Fruit fly (Drosophila melanogaster) whole organism, embryonic: ENCODE data around the gene neb.

Source experiments
- Atf-2 ChIP-seq: fragments of 200-800 bp; sonication (Bioruptor generic); optimal IDR thresholded peaks from 2 replicates; lab custom pipeline; 2016; ENCODE audit warnings: missing biosample characterization, missing genetic modification characterization
- C15 ChIP-seq: fragments of 200-800 bp; sonication (Bioruptor generic); IDR thresholded peaks from 3 replicates; pipeline ENCODE4 v1.3.6; 2022; ENCODE audit warnings: missing biosample characterization, missing genetic modification characterization
- CG10209 ChIP-seq: fragments of 200-800 bp; sonication (Bioruptor generic); optimal IDR thresholded peaks from 3 replicates; lab custom pipeline; 2017; ENCODE audit warnings: missing biosample characterization, mild to moderate bottlenecking, missing genetic modification characterization, missing genetic modification reagents
- CG1024 ChIP-seq: fragments of 200-800 bp; sonication (Bioruptor generic); IDR thresholded peaks from 2 replicates; pipeline ENCODE4 v1.3.6; 2022; ENCODE audit warnings: missing biosample characterization, missing genetic modification characterization
- CG10267 ChIP-seq: fragments of 200-800 bp; sonication (Bioruptor generic); optimal IDR thresholded peaks from 2 replicates; lab custom pipeline; 2018; ENCODE audit warnings: missing biosample characterization, mild to moderate bottlenecking, missing genetic modification characterization, moderate library complexity
- CG11093 ChIP-seq: fragments of 200-800 bp; sonication (Bioruptor generic); IDR thresholded peaks from 3 replicates; pipeline ENCODE4 v1.3.6; 2022; ENCODE audit warnings: missing biosample characterization, missing genetic modification characterization
- CG13624 ChIP-seq: fragments of 200-800 bp; sonication (Bioruptor generic); optimal IDR thresholded peaks from 2 replicates; lab custom pipeline; 2016; ENCODE audit warnings: missing biosample characterization, missing genetic modification characterization
- CG14860 ChIP-seq: fragments of 200-800 bp; sonication (Bioruptor generic); IDR thresholded peaks from 3 replicates; pipeline ENCODE4 v1.3.6; 2022; ENCODE audit warnings: missing biosample characterization, missing genetic modification characterization; ENCODE audit not compliant: partially characterized antibody
- CG15011 ChIP-seq: fragments of 200-800 bp; sonication (Bioruptor generic); optimal IDR thresholded peaks from 3 replicates; lab custom pipeline; 2018; ENCODE audit warnings: missing biosample characterization, mild to moderate bottlenecking, missing genetic modification characterization
- CG34224 ChIP-seq: fragments of 200-800 bp; sonication (Bioruptor generic); IDR thresholded peaks from 3 replicates; pipeline ENCODE4 v1.3.6; 2022; ENCODE audit warnings: missing biosample characterization, missing genetic modification characterization; ENCODE audit not compliant: partially characterized antibody
- CG34376 ChIP-seq: fragments of 200-800 bp; sonication (Bioruptor generic); optimal IDR thresholded peaks from 2 replicates; lab custom pipeline; 2018; ENCODE audit warnings: missing biosample characterization, mild to moderate bottlenecking, missing genetic modification characterization
- CG3726 ChIP-seq: fragments of 200-800 bp; sonication (Bioruptor generic); IDR thresholded peaks from 3 replicates; pipeline ENCODE4, ENCODE4 v1.3.6; 2022; ENCODE audit warnings: missing biosample characterization, missing genetic modification characterization
- CG43689 ChIP-seq: fragments of 200-800 bp; sonication (Bioruptor generic); IDR thresholded peaks from 2 replicates; pipeline ENCODE4 v1.3.6; 2022; ENCODE audit warnings: missing biosample characterization, missing genetic modification characterization
- CG6175 ChIP-seq: fragments of 200-800 bp; sonication (Bioruptor generic); IDR thresholded peaks from 3 replicates; pipeline ENCODE4 v1.3.6; 2022; ENCODE audit warnings: missing biosample characterization, missing genetic modification characterization
- CG6854 ChIP-seq: fragments of 200-800 bp; sonication (Bioruptor generic); optimal IDR thresholded peaks from 3 replicates; lab custom pipeline; 2017; ENCODE audit warnings: missing biosample characterization, mild to moderate bottlenecking, missing genetic modification characterization
- CG8281 ChIP-seq: fragments of 200-800 bp; sonication (Bioruptor generic); optimal IDR thresholded peaks from 2 replicates; lab custom pipeline; 2018; ENCODE audit warnings: missing biosample characterization, mild to moderate bottlenecking, missing genetic modification characterization, moderate library complexity
- D ChIP-seq, 2 experiments: fragments of 200-800 bp in 1 of 2; fragments of >200 bp in 1 of 2; sonication (Bioruptor generic) in 1 of 2; optimal IDR thresholded peaks; 2 replicates in 1 of 2; 3 replicates in 1 of 2; lab custom pipeline; 2017; ENCODE audit warnings: mild to moderate bottlenecking in 1 of 2, missing biosample characterization in 1 of 2, missing genetic modification characterization in 1 of 2, missing genetic modification reagents in 1 of 2
- Dbx ChIP-seq: fragments of 200-800 bp; sonication (Bioruptor generic); IDR thresholded peaks from 3 replicates; pipeline ENCODE4 v1.3.6; 2022; ENCODE audit warnings: missing biosample characterization, missing genetic modification characterization
- Dfd ChIP-seq, 2 experiments: fragments of >200 bp; optimal IDR thresholded peaks; 2 replicates each; lab custom pipeline; 2017; ENCODE audit warnings: missing biosample characterization in 2 of 2, missing genetic modification characterization in 2 of 2
- Doc3 ChIP-seq: fragments of 200-800 bp; sonication (Bioruptor generic); IDR thresholded peaks from 3 replicates; pipeline ENCODE4 v1.3.6; 2022; ENCODE audit warnings: missing biosample characterization, missing genetic modification characterization; ENCODE audit not compliant: partially characterized antibody
- Dref ChIP-seq: fragments of 200-800 bp; sonication (Bioruptor generic); IDR thresholded peaks from 2 replicates; pipeline ENCODE4 v1.3.6; 2022; ENCODE audit warnings: missing biosample characterization, missing genetic modification characterization
- Ets97D ChIP-seq: fragments of 200-800 bp; sonication (Bioruptor generic); optimal IDR thresholded peaks from 3 replicates; lab custom pipeline; 2016; ENCODE audit warnings: missing biosample characterization, missing genetic modification characterization
- HmgD ChIP-seq: fragments of 200-800 bp; sonication (Bioruptor generic); optimal IDR thresholded peaks from 3 replicates; lab custom pipeline; 2016; ENCODE audit warnings: missing biosample characterization, missing genetic modification characterization
- Hr39 ChIP-seq: fragments of >200 bp; optimal IDR thresholded peaks from 2 replicates; lab custom pipeline; 2017
- MTF-1 ChIP-seq: fragments of 200-800 bp; sonication (Bioruptor generic); optimal IDR thresholded peaks from 2 replicates; lab custom pipeline; 2018; ENCODE audit warnings: missing biosample characterization, mild to moderate bottlenecking, missing genetic modification characterization, borderline replicate concordance
- Max ChIP-seq: fragments of 200-800 bp; sonication (Bioruptor generic); optimal IDR thresholded peaks from 2 replicates; lab custom pipeline; 2016; ENCODE audit warnings: missing biosample characterization, mild to moderate bottlenecking, missing genetic modification characterization
- Meics ChIP-seq: fragments of 200-800 bp; sonication (Bioruptor generic); optimal IDR thresholded peaks from 2 replicates; lab custom pipeline; 2017; ENCODE audit warnings: missing biosample characterization, mild to moderate bottlenecking, missing genetic modification characterization
- NfI ChIP-seq: fragments of 200-800 bp; sonication (Bioruptor generic); optimal IDR thresholded peaks from 3 replicates; lab custom pipeline; 2018; ENCODE audit warnings: missing biosample characterization, mild to moderate bottlenecking, missing genetic modification characterization, moderate library complexity
- Pdp1 ChIP-seq, 2 experiments: fragments of 200-800 bp; sonication (Bioruptor generic); optimal IDR thresholded peaks; 3 replicates each; lab custom pipeline; 2016; ENCODE audit warnings: missing biosample characterization in 2 of 2, missing genetic modification characterization in 2 of 2, mild to moderate bottlenecking in 1 of 2, moderate library complexity in 1 of 2
- Poxn ChIP-seq: fragments of 200-800 bp; sonication (Bioruptor generic); IDR thresholded peaks from 2 replicates; pipeline ENCODE4 v1.3.6; 2022; ENCODE audit warnings: missing biosample characterization, missing genetic modification characterization
- Ravus ChIP-seq: fragments of 200-800 bp; sonication (Bioruptor generic); IDR thresholded peaks from 2 replicates; pipeline ENCODE4 v1.3.6; 2022; ENCODE audit warnings: missing biosample characterization, missing genetic modification characterization
- TFAM ChIP-seq: fragments of 200-800 bp; sonication (Bioruptor generic); optimal IDR thresholded peaks from 2 replicates; lab custom pipeline; 2017; ENCODE audit warnings: missing biosample characterization, missing genetic modification characterization, inconsistent platforms
- Trl ChIP-seq, 3 experiments: fragments of >200 bp in 2 of 3; fragments of 200-800 bp in 1 of 3; sonication (Bioruptor generic) in 1 of 3; optimal IDR thresholded peaks; 2 replicates in 1 of 3; 3 replicates in 2 of 3; lab custom pipeline; 2016 to 2017; ENCODE audit warnings: missing biosample characterization in 1 of 3, missing genetic modification characterization in 1 of 3
- Usf ChIP-seq: fragments of 200-800 bp; sonication (Bioruptor generic); optimal IDR thresholded peaks from 2 replicates; lab custom pipeline; 2017; ENCODE audit warnings: missing genotype, missing biosample characterization, missing genetic modification characterization
- ac ChIP-seq: fragments of 200-800 bp; sonication (Bioruptor generic); optimal IDR thresholded peaks from 3 replicates; lab custom pipeline; 2017; ENCODE audit warnings: missing biosample characterization, mild to moderate bottlenecking, missing genetic modification characterization
- amos ChIP-seq: fragments of 200-800 bp; sonication (Bioruptor generic); IDR thresholded peaks from 2 replicates; pipeline ENCODE4 v1.3.6; 2022; ENCODE audit warnings: missing biosample characterization, missing genetic modification characterization; ENCODE audit not compliant: partially characterized antibody
- ap ChIP-seq: fragments of 200-800 bp; sonication (Bioruptor generic); IDR thresholded peaks from 2 replicates; pipeline ENCODE4 v1.3.6; 2022; ENCODE audit warnings: missing biosample characterization, missing genetic modification characterization
- ash1 ChIP-seq: fragments of 200-800 bp; sonication (Bioruptor generic); optimal IDR thresholded peaks from 2 replicates; lab custom pipeline; 2018; ENCODE audit warnings: missing biosample characterization, mild to moderate bottlenecking, missing genetic modification characterization
- crol ChIP-seq: fragments of 200-800 bp; sonication (Bioruptor generic); IDR thresholded peaks from 2 replicates; pipeline ENCODE4 v1.3.6; 2022; ENCODE audit warnings: missing biosample characterization, missing genetic modification characterization
- dan ChIP-seq: fragments of 200-800 bp; sonication (Bioruptor generic); IDR thresholded peaks from 2 replicates; pipeline ENCODE4 v1.3.6; 2022; ENCODE audit warnings: missing biosample characterization, missing genetic modification characterization
- dysf ChIP-seq: fragments of 200-800 bp; sonication (Bioruptor generic); IDR thresholded peaks from 3 replicates; pipeline ENCODE4 v1.3.6; 2022; ENCODE audit warnings: missing biosample characterization, missing genetic modification characterization
- emc ChIP-seq: fragments of 200-800 bp; sonication (Bioruptor generic); optimal IDR thresholded peaks from 2 replicates; lab custom pipeline; 2016; ENCODE audit warnings: missing biosample characterization, missing genetic modification characterization
- gfzf ChIP-seq: fragments of 200-800 bp; sonication (Bioruptor generic); optimal IDR thresholded peaks from 2 replicates; lab custom pipeline; 2016; ENCODE audit warnings: missing biosample characterization, mild to moderate bottlenecking, missing genetic modification characterization, moderate library complexity
- gro ChIP-seq: fragments of 200-800 bp; sonication (Bioruptor generic); optimal IDR thresholded peaks from 2 replicates; lab custom pipeline; 2016; ENCODE audit warnings: missing biosample characterization, missing genetic modification characterization
- pita ChIP-seq: fragments of 200-800 bp; sonication (Bioruptor generic); optimal IDR thresholded peaks from 2 replicates; lab custom pipeline; 2017; ENCODE audit warnings: missing biosample characterization, mild to moderate bottlenecking, missing genetic modification characterization
- schlank ChIP-seq: fragments of 200-800 bp; sonication (Bioruptor generic); optimal IDR thresholded peaks from 2 replicates; lab custom pipeline; 2018; ENCODE audit warnings: missing biosample characterization, mild to moderate bottlenecking, missing genetic modification characterization
- sug ChIP-seq: fragments of 200-800 bp; optimal IDR thresholded peaks from 2 replicates; lab custom pipeline; 2019; ENCODE audit warnings: missing biosample characterization, mild to moderate bottlenecking, missing genetic modification characterization, moderate library complexity
- trh ChIP-seq: fragments of 200-800 bp; sonication (Bioruptor generic); optimal IDR thresholded peaks from 2 replicates; lab custom pipeline; 2016; ENCODE audit warnings: missing biosample characterization, missing genetic modification characterization
- z ChIP-seq: fragments of 200-800 bp; sonication (Bioruptor generic); IDR thresholded peaks from 3 replicates; pipeline ENCODE4 v1.3.6; 2022; ENCODE audit warnings: missing biosample characterization, missing genetic modification characterization

neb gene

DNA sequence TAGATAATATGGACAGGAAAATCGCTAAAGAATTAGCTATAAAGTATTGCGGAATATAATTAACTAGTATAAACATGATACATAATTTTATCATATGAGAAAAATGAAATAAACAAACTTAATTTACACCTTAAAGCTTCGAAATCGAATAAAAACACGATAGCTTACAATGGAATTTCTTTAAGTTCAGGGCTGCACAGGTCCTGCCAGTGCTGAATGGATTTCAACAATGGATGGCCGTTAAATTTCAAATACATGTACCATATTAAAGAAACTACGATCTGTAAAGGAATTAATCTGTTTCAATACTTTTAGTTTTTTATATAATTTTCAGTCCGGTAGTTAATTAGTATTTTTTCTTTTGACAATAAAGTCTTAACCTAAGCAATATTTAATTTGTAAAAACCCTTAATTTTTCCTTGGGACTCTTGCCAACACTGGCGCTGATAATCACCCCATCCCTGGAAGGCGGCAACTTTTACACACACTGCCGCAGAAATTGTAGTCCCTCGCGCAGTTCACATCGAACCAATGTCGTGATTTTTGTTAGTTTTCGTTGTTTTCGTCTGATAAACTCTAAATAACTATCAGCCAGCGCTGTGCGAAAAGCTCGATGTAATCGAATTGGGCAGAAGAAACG is 14.4 kb upstream of the neb start, which contains the start of the genes barr and lok (continued):
- TF ChIP-seq CG43689 (GFP tag; lab: Robert Waterston, UW) (no peak), ac (no peak), amos (GFP tag; lab: Robert Waterston, UW) (peak; percentile 19; the same call in 1 of the 2 replicates), Atf-2 (GFP tag; lab: Kevin White, UChicago) (peak; percentile 62), Ets97D (GFP tag; lab: Kevin White, UChicago) (peak; percentile 51), dan (GFP tag; lab: Robert Waterston, UW) (no peak), trh (GFP tag; lab: Kevin White, UChicago) (no peak), CG10267 (tag; lab: Kevin White, UChicago) (peak; percentile 96), Hr39 (lab: Kevin White, UChicago) (no peak), Pdp1 (GFP tag; optimal IDR thresholded peaks at IDR 0.05; lab: Kevin White, UChicago) (peak in 1 of 2 experiments; percentile 56), CG8281 (tag; lab: Kevin White, UChicago) (no peak), emc (GFP tag; lab: Kevin White, UChicago) (no peak), CG6175 (GFP tag; lab: Robert Waterston, UW) (no peak), MTF-1 (GFP tag; lab: Kevin White, UChicago) (no peak), Meics (peak; percentile 42), sug (tag; lab: Kevin White, UChicago) (peak; percentile 63), gfzf (peak; percentile 21), HmgD (GFP tag; lab: Kevin White, UChicago) (no peak), Trl (optimal IDR thresholded peaks at IDR 0.05; lab: Kevin White, UChicago) (no peak), Trl (GFP tag; optimal IDR thresholded peaks at IDR 0.05; lab: Kevin White, UChicago) (peak; percentile 17), TFAM (GFP tag; lab: Kevin White, UChicago) (no peak), CG10209 (GFP tag; lab: Kevin White, UChicago) (no peak), crol (GFP tag; lab: Robert Waterston, UW) (no peak), CG14860 (GFP tag; lab: Robert Waterston, UW) (no peak), gro (GFP tag; lab: Kevin White, UChicago) (peak; percentile 6), CG34224 (GFP tag; lab: Robert Waterston, UW) (no peak), CG11093 (GFP tag; lab: Robert Waterston, UW) (peak; percentile 54; the same call in 2 of the 3 replicates), CG3726 (GFP tag; lab: Robert Waterston, UW) (no peak), Poxn (no peak), dysf (GFP tag; lab: Robert Waterston, UW) (peak; percentile 49; the same call in 1 of the 3 replicates), Dfd (GFP tag; optimal IDR thresholded peaks at IDR 0.05; lab: Kevin White, UChicago) (peak in 1 of 2 experiments; percentile 86), Dref (no peak), ash1 (no peak), D (optimal IDR thresholded peaks at IDR 0.05; lab: Kevin White, UChicago) (no peak), D (GFP tag; optimal IDR thresholded peaks at IDR 0.05; lab: Kevin White, UChicago) (peak; percentile 53), Ravus (GFP tag; lab: Robert Waterston, UW) (no peak), C15 (GFP tag; lab: Robert Waterston, UW) (no peak), schlank (no peak), Max (GFP tag; lab: Kevin White, UChicago) (peak; percentile 23), CG15011 (GFP tag; lab: Kevin White, UChicago) (peak; percentile 3), Dbx (GFP tag; lab: Robert Waterston, UW) (peak; percentile 63; the same call in 2 of the 3 replicates), NfI (GFP tag; lab: Kevin White, UChicago) (no peak), ap (GFP tag; lab: Robert Waterston, UW) (no peak), CG13624 (GFP tag; lab: Kevin White, UChicago) (peak; percentile 12), pita (no peak), CG34376 (no peak), CG6854 (no peak), z (no peak), CG1024 (no peak), Doc3 (GFP tag; lab: Robert Waterston, UW) (no peak), Usf (GFP tag; lab: Kevin White, UChicago) (peak; percentile 20)
